Fruit fly (Drosophila melanogaster) whole organism, wandering third instar larva: ENCODE data around the gene Chc.

Experiments used
- Hr78 ChIP-seq: fragments of >200 bp; optimal IDR thresholded peaks from 2 replicates; lab custom pipeline; 2017; ENCODE audit warnings: missing biosample characterization, missing genetic modification characterization
- Hr83 ChIP-seq: fragments of 200-300 bp; sonication (Bioruptor generic); optimal IDR thresholded peaks from 2 replicates; lab custom pipeline; 2016; ENCODE audit warnings: missing biosample characterization, mild to moderate bottlenecking, missing genetic modification characterization, moderate library complexity; ENCODE audit not compliant: poor library complexity, severe bottlenecking
- Jra ChIP-seq: sonication (Bioruptor generic); optimal IDR thresholded peaks from 2 replicates; lab custom pipeline; 2016; ENCODE audit warnings: missing biosample characterization, missing genetic modification characterization
- Myc ChIP-seq: fragments of >200 bp; optimal IDR thresholded peaks from 2 replicates; lab custom pipeline; 2017
- br ChIP-seq: fragments of 200-800 bp; sonication (Bioruptor generic); optimal IDR thresholded peaks from 2 replicates; lab custom pipeline; 2016; ENCODE audit warnings: missing biosample characterization, missing genetic modification characterization
- brk ChIP-seq: fragments of 200-800 bp; sonication (Bioruptor generic); optimal IDR thresholded peaks from 2 replicates; lab custom pipeline; 2016; ENCODE audit warnings: missing biosample characterization, mild to moderate bottlenecking, missing genetic modification characterization
- dmrt93B ChIP-seq: fragments of 200-800 bp; sonication (Bioruptor generic); optimal IDR thresholded peaks from 2 replicates; lab custom pipeline; 2018; ENCODE audit warnings: missing biosample characterization, mild to moderate bottlenecking, missing genetic modification characterization
- dsf ChIP-seq: sonication (Bioruptor generic); optimal IDR thresholded peaks from 2 replicates; lab custom pipeline; 2016; ENCODE audit warnings: missing biosample characterization, missing genetic modification characterization, borderline replicate concordance
- h ChIP-seq: fragments of 200-800 bp; sonication (Bioruptor generic); optimal IDR thresholded peaks from 3 replicates; lab custom pipeline; 2016; ENCODE audit warnings: missing biosample characterization, mild to moderate bottlenecking, missing genetic modification characterization
- lola ChIP-seq: fragments of >200 bp; optimal IDR thresholded peaks from 2 replicates; lab custom pipeline; 2017; ENCODE audit warnings: missing biosample characterization, missing genetic modification characterization
- psq ChIP-seq: fragments of 200-800 bp; sonication (Bioruptor generic); optimal IDR thresholded peaks from 3 replicates; lab custom pipeline; 2017; ENCODE audit warnings: missing biosample characterization, mild to moderate bottlenecking, missing genetic modification characterization, moderate library complexity
- usp ChIP-seq: fragments of >200 bp; optimal IDR thresholded peaks from 2 replicates; lab custom pipeline; 2017; ENCODE audit warnings: missing biosample characterization, missing genetic modification characterization

DNA sequence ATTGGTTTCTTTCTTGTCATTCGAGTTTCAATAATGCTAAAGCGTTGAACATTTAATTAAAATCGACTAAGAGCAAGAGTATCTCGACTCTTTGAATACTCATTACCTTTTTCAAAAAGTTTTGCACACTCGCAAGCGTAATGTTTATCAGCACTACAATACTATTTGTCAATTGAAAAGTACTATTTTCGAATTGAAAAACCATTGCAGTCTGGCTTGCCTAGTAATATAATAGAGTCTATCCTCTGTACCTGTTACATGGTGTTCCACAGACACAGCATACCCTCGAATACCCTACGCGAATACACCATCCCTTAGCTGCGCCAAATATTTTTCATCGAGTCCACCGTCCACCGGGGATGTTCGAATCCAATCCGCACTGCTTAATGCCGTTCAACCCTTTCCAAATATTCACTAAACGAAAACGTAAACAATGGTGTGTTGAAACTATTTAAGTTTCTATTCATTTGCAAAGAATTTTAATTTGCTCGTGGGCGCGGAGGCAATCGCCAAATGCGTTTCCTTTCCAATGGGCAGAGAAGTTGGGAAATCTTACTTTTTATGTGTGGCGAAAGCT is 16.6 kb downstream of the Chc start:
- TF ChIP-seq usp (GFP tag; lab: Kevin White, UChicago) (no peak), Jra (GFP tag; lab: Kevin White, UChicago) (no peak), Myc (lab: Kevin White, UChicago) (no peak), psq (GFP tag; lab: Kevin White, UChicago) (no peak), Hr83 (no peak), br (GFP tag; lab: Kevin White, UChicago) (no peak), h (GFP tag; lab: Kevin White, UChicago) (no peak), Hr78 (no peak), dmrt93B (GFP tag; lab: Kevin White, UChicago) (no peak), dsf (GFP tag; lab: Kevin White, UChicago) (no peak), lola (GFP tag; lab: Kevin White, UChicago) (no peak), brk (no peak)
